Worm (Caenorhabditis elegans): ENCODE results near the gene pmk-2.

Gene pmk-2

DNA sequence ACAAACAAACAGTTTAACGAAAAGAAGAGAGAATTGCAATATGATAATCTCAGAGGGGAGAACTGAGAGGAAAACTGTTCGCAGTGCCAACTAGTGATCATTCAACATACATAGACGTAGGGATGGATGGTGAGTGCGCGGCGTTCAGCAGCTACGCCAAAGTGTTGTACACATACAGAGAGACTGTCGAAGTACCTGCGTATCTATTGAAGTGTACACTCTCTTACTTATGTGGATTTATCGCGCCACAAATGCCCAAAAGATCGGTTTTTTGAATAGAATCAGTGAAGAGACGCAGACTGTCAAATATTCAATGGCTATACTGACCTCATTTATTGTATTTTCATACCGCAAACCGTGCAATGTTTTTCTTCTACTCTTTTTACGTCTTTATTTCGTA lies 27.0 kb downstream of the pmk-2 start (continued):
- TF ChIP-seq nhr-102 (tag; optimal IDR thresholded peaks at IDR 0.05) = no peak
- no peak for TF ChIP-seq tag-97 (GFP tag; IDR thresholded peaks at IDR 0.05)
- TF ChIP-seq nhr-28 (tag; optimal IDR thresholded peaks at IDR 0.05) = peak; percentile 77
- 0 out of 2 replicates have a peak, but pooled peaks have one; percentile 7 for TF ChIP-seq hmg-1.1 (GFP tag; IDR thresholded peaks at IDR 0.05)
- TF ChIP-seq R02D3.7 (tag; optimal IDR thresholded peaks at IDR 0.05) = no peak
- no peak for TF ChIP-seq pha-4 (GFP tag; IDR thresholded peaks at IDR 0.05)
- TF ChIP-seq pha-4 (tag; optimal IDR thresholded peaks at IDR 0.05) = no peak
- TF ChIP-seq unc-62 (GFP tag; optimal IDR thresholded peaks at IDR 0.05 in 1 of 2) = no peak
- no peak for TF ChIP-seq unc-62 (tag; optimal IDR thresholded peaks at IDR 0.05)
- TF ChIP-seq hif-1 (tag; optimal IDR thresholded peaks at IDR 0.05) = no peak
- TF ChIP-seq Y5F2A.4 (GFP tag; optimal IDR thresholded peaks at IDR 0.05) = no peak
- TF ChIP-seq nhr-6 (tag; optimal IDR thresholded peaks at IDR 0.05) = peak; percentile 3
- no peak for TF ChIP-seq set-16 (GFP tag; IDR thresholded peaks at IDR 0.05)
- no peak for TF ChIP-seq daf-8 (GFP tag; IDR thresholded peaks at IDR 0.05)
- TF ChIP-seq snpc-1.2 (GFP tag; IDR thresholded peaks at IDR 0.05) = no peak
- TF ChIP-seq mxl-3 (GFP tag; optimal IDR thresholded peaks at IDR 0.05) = no peak
- TF ChIP-seq rbr-2 (tag; optimal IDR thresholded peaks at IDR 0.05) = no peak
- TF ChIP-seq ceh-28 (tag; optimal IDR thresholded peaks at IDR 0.05) = no peak
- no peak for TF ChIP-seq daf-16 (GFP tag; optimal IDR thresholded peaks at IDR 0.05)
- no peak for TF ChIP-seq daf-16 (tag; optimal IDR thresholded peaks at IDR 0.05)
- TF ChIP-seq skn-1 (tag; optimal IDR thresholded peaks at IDR 0.05) = no peak
- no peak for TF ChIP-seq aly-2 (tag; optimal IDR thresholded peaks at IDR 0.05)

DNA sequence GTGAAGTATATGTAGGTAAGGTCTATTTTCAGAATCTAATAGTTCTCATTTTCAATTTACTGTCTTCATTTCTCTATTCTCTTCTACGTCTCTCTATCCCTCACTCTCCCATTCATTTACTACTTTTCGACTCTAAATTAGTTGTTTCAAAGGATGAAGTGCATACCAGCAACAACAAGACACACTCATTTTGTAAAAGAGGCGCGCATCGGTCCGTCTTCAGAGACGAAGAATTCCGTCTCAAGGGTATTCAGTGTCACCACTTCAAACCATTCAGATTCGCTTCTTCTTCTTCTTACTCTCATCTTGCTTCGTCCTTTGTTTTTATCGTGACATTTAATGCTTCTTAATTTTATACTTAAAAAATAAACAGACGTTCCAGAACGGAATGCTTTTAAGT lies 28.1 kb downstream of the pmk-2 start:
- TF ChIP-seq cey-2 (tag; optimal IDR thresholded peaks at IDR 0.05; ENCODE audit: borderline replicate concordance, insufficient read depth) (no peak), dmd-8 (GFP tag; IDR thresholded peaks at IDR 0.05) (no peak), madf-9 (GFP tag; conservative IDR thresholded peaks at IDR 0.05) (no peak), vab-7 (GFP tag; IDR thresholded peaks at IDR 0.05) (no peak), lin-15B (tag; optimal IDR thresholded peaks at IDR 0.05) (no peak), snpc-4 (tag; optimal IDR thresholded peaks at IDR 0.05) (no peak), daf-8 (GFP tag; IDR thresholded peaks at IDR 0.05) (no peak), F37D6.2 (tag; optimal IDR thresholded peaks at IDR 0.05) (no peak), mdl-1 (tag; optimal IDR thresholded peaks at IDR 0.05) (no peak), F44E2.7 (GFP tag; IDR thresholded peaks at IDR 0.05) (no peak), ceh-44 (GFP tag; IDR thresholded peaks at IDR 0.05) (no peak), tra-1 (GFP tag; IDR thresholded peaks at IDR 0.05) (no peak), unc-39 (tag; optimal IDR thresholded peaks at IDR 0.05) (no peak), nhr-28 (tag; optimal IDR thresholded peaks at IDR 0.05) (no peak), mxl-2 (GFP tag; conservative IDR thresholded peaks at IDR 0.05) (no peak), skn-1 (tag; optimal IDR thresholded peaks at IDR 0.05) (no peak), mes-2 (tag; optimal IDR thresholded peaks at IDR 0.05; ENCODE audit: poor library complexity, severe bottlenecking) (no peak), zip-11 (GFP tag; IDR thresholded peaks at IDR 0.05) (no peak)

DNA sequence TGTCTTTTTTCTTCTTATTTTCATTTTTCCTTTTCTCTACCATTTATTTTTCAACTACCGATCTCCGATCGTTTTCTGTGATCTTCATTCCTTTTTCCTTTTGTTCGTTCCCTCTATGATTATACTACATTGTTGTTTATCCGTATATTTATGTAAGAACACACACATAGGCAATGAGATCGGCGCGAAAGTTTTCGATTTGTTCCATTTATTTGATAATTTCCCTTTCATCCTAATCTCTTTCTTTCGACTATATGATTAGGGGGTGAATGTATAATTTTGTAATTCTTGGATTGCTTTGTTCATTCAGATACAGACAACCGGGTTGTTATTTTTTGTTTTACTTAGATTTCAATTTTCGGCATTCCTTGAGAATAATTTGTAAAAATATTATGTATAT lies 30.3 kb downstream of the pmk-2 start:
- TF ChIP-seq Y75B8A.6 (GFP tag; IDR thresholded peaks at IDR 0.05) (no peak), ceh-32 (tag; optimal IDR thresholded peaks at IDR 0.05; ENCODE audit: poor library complexity) (no peak), unc-62 (GFP tag; optimal IDR thresholded peaks at IDR 0.05 in 1 of 2) (peak in 1 of 2 experiments; percentile 13), unc-62 (tag; optimal IDR thresholded peaks at IDR 0.05) (no peak), fkh-10 (GFP tag; optimal IDR thresholded peaks at IDR 0.05) (no peak)

Data from whole organism, L4 larva.